Fruit fly (Drosophila melanogaster) whole organism, embryonic: ENCODE results near the gene CG46309.

Source experiments
- Antp ChIP-seq: fragments of 200-800 bp; sonication (Bioruptor generic); optimal IDR thresholded peaks from 3 replicates; lab custom pipeline; 2016; ENCODE audit warnings: missing biosample characterization, missing genetic modification characterization
- CG10209 ChIP-seq: fragments of 200-800 bp; sonication (Bioruptor generic); optimal IDR thresholded peaks from 3 replicates; lab custom pipeline; 2017; ENCODE audit warnings: missing biosample characterization, mild to moderate bottlenecking, missing genetic modification characterization, missing genetic modification reagents
- CG1024 ChIP-seq: fragments of 200-800 bp; sonication (Bioruptor generic); IDR thresholded peaks from 2 replicates; pipeline ENCODE4 v1.3.6; 2022; ENCODE audit warnings: missing biosample characterization, missing genetic modification characterization
- CG10979 ChIP-seq: fragments of 200-800 bp; sonication (Bioruptor generic); optimal IDR thresholded peaks from 2 replicates; lab custom pipeline; 2018; ENCODE audit warnings: missing biosample characterization, mild to moderate bottlenecking, missing genetic modification characterization, moderate library complexity
- CG12744 ChIP-seq: fragments of 200-800 bp; sonication (Bioruptor generic); optimal IDR thresholded peaks from 2 replicates; lab custom pipeline; 2016; ENCODE audit warnings: missing biosample characterization, missing genetic modification characterization
- CG12942 ChIP-seq: fragments of 200-800 bp; sonication (Bioruptor generic); optimal IDR thresholded peaks from 3 replicates; lab custom pipeline; 2016; ENCODE audit warnings: missing biosample characterization, missing genetic modification characterization
- CG13123 ChIP-seq: fragments of 200-800 bp; sonication (Bioruptor generic); optimal IDR thresholded peaks from 2 replicates; lab custom pipeline; 2016; ENCODE audit warnings: missing biosample characterization, missing genetic modification characterization
- CG17612 ChIP-seq: fragments of 200-800 bp; sonication (Bioruptor generic); IDR thresholded peaks from 2 replicates; pipeline ENCODE4 v1.3.6; 2022; ENCODE audit warnings: missing biosample characterization, missing genetic modification characterization
- CG18619 ChIP-seq: fragments of 200-800 bp; sonication (Bioruptor generic); optimal IDR thresholded peaks from 3 replicates; lab custom pipeline; 2017; ENCODE audit warnings: missing biosample characterization, mild to moderate bottlenecking, missing genetic modification characterization
- CG30431 ChIP-seq: fragments of 200-800 bp; sonication (Bioruptor generic); optimal IDR thresholded peaks from 2 replicates; lab custom pipeline; 2017; ENCODE audit warnings: missing biosample characterization, missing genetic modification characterization
- CG31441 ChIP-seq: fragments of 200-800 bp; sonication (Bioruptor generic); IDR thresholded peaks from 2 replicates; pipeline ENCODE4 v1.3.6; 2022; ENCODE audit warnings: missing biosample characterization, missing genetic modification characterization
- CG32767 ChIP-seq: fragments of 200-800 bp; sonication (Bioruptor generic); IDR thresholded peaks from 2 replicates; pipeline ENCODE4 v1.3.6; 2022; ENCODE audit warnings: missing biosample characterization, missing genetic modification characterization
- CG33557 ChIP-seq: fragments of 200-800 bp; sonication (Bioruptor generic); optimal IDR thresholded peaks from 2 replicates; lab custom pipeline; 2019; ENCODE audit warnings: missing biosample characterization, mild to moderate bottlenecking, missing genetic modification characterization, moderate library complexity
- CG4820 ChIP-seq: fragments of 200-800 bp; sonication (Bioruptor generic); optimal IDR thresholded peaks from 3 replicates; lab custom pipeline; 2016; ENCODE audit warnings: missing biosample characterization, missing genetic modification characterization
- CG5180 ChIP-seq: fragments of 200-800 bp; sonication (Bioruptor generic); optimal IDR thresholded peaks from 3 replicates; lab custom pipeline; 2017; ENCODE audit warnings: missing biosample characterization, missing genetic modification characterization, mild to moderate bottlenecking, moderate library complexity, missing genetic modification reagents
- CG8359 ChIP-seq: fragments of 200-800 bp; sonication (Bioruptor generic); optimal IDR thresholded peaks from 2 replicates; lab custom pipeline; 2017; ENCODE audit warnings: missing biosample characterization, mild to moderate bottlenecking, missing genetic modification characterization, borderline replicate concordance
- CG9932 ChIP-seq: fragments of 200-800 bp; sonication (Bioruptor generic); IDR thresholded peaks from 2 replicates; pipeline ENCODE4 v1.3.6; 2022; ENCODE audit warnings: missing biosample characterization, missing genetic modification characterization
- Deaf1 ChIP-seq: fragments of 200-800 bp; optimal IDR thresholded peaks from 3 replicates; lab custom pipeline; 2019; ENCODE audit warnings: missing biosample characterization, mild to moderate bottlenecking, missing genetic modification characterization, moderate library complexity
- Ets97D ChIP-seq: fragments of 200-800 bp; sonication (Bioruptor generic); optimal IDR thresholded peaks from 3 replicates; lab custom pipeline; 2016; ENCODE audit warnings: missing biosample characterization, missing genetic modification characterization
- H15 ChIP-seq: fragments of 200-800 bp; sonication (Bioruptor generic); IDR thresholded peaks from 3 replicates; pipeline ENCODE4 v1.3.6; 2022; ENCODE audit warnings: missing biosample characterization, missing genetic modification characterization
- Hand ChIP-seq: fragments of 200-800 bp; sonication (Bioruptor generic); optimal IDR thresholded peaks from 2 replicates; lab custom pipeline; 2017; ENCODE audit warnings: mild to moderate bottlenecking, missing biosample characterization, missing genetic modification reagents, missing genetic modification characterization
- Hey ChIP-seq: fragments of 200-800 bp; sonication (Bioruptor generic); optimal IDR thresholded peaks from 3 replicates; lab custom pipeline; 2018; ENCODE audit warnings: missing biosample characterization, mild to moderate bottlenecking, missing genetic modification characterization
- HmgD ChIP-seq: fragments of 200-800 bp; sonication (Bioruptor generic); optimal IDR thresholded peaks from 3 replicates; lab custom pipeline; 2016; ENCODE audit warnings: missing biosample characterization, missing genetic modification characterization
- Kr ChIP-seq: fragments of 200-800 bp; sonication (Bioruptor generic); optimal IDR thresholded peaks from 2 replicates; lab custom pipeline; 2017; ENCODE audit warnings: missing biosample characterization, mild to moderate bottlenecking, missing genetic modification characterization
- PHDP ChIP-seq: fragments of 200-800 bp; sonication (Bioruptor generic); optimal IDR thresholded peaks from 3 replicates; lab custom pipeline; 2018; ENCODE audit warnings: missing biosample characterization, mild to moderate bottlenecking, missing genetic modification characterization, moderate library complexity
- Six4 ChIP-seq: fragments of 200-800 bp; sonication (Bioruptor generic); optimal IDR thresholded peaks from 2 replicates; lab custom pipeline; 2016; ENCODE audit warnings: missing biosample characterization, missing genetic modification characterization
- Spps ChIP-seq: fragments of 200-800 bp; sonication (Bioruptor generic); optimal IDR thresholded peaks from 2 replicates; lab custom pipeline; 2018; ENCODE audit warnings: missing biosample characterization, mild to moderate bottlenecking, missing genetic modification characterization
- Sry-β ChIP-seq: fragments of 200-800 bp; sonication (Bioruptor generic); optimal IDR thresholded peaks from 2 replicates; lab custom pipeline; 2018; ENCODE audit warnings: missing biosample characterization, mild to moderate bottlenecking, missing genetic modification characterization, moderate library complexity
- Sry-δ ChIP-seq: fragments of 200-800 bp; sonication (Bioruptor generic); optimal IDR thresholded peaks from 2 replicates; lab custom pipeline; 2016; ENCODE audit warnings: missing biosample characterization, missing genetic modification characterization
- Tbp ChIP-seq: fragments of >200 bp; optimal IDR thresholded peaks from 2 replicates; lab custom pipeline; 2018; ENCODE audit warnings: missing biosample characterization, missing genetic modification characterization
- abd-A ChIP-seq: fragments of 200-800 bp; sonication (Bioruptor generic); optimal IDR thresholded peaks from 3 replicates; lab custom pipeline; 2019; ENCODE audit warnings: missing biosample characterization, mild to moderate bottlenecking, missing genetic modification characterization, moderate library complexity
- bbx ChIP-seq: fragments of 200-800 bp; sonication (Bioruptor generic); IDR thresholded peaks from 2 replicates; pipeline ENCODE4 v1.3.6; 2022; ENCODE audit warnings: missing biosample characterization, missing genetic modification characterization; ENCODE audit not compliant: partially characterized antibody
- chif ChIP-seq, 2 experiments: fragments of 200-800 bp; sonication (Bioruptor generic); optimal IDR thresholded peaks; 3 replicates each; lab custom pipeline; 2016; ENCODE audit warnings: missing biosample characterization in 2 of 2, missing genetic modification characterization in 2 of 2
- dimm ChIP-seq: fragments of 200-800 bp; sonication (Bioruptor generic); IDR thresholded peaks from 2 replicates; pipeline ENCODE4 v1.3.6; 2022; ENCODE audit warnings: missing biosample characterization, missing genetic modification characterization
- dmrt11E ChIP-seq: fragments of 200-800 bp; sonication (Bioruptor generic); optimal IDR thresholded peaks from 3 replicates; lab custom pipeline; 2018; ENCODE audit warnings: missing biosample characterization, mild to moderate bottlenecking, missing genetic modification characterization, moderate library complexity
- dmrt99B ChIP-seq: fragments of 200-800 bp; sonication (Bioruptor generic); optimal IDR thresholded peaks from 2 replicates; lab custom pipeline; 2018; ENCODE audit warnings: missing biosample characterization, mild to moderate bottlenecking, missing genetic modification characterization, moderate library complexity
- emc ChIP-seq: fragments of 200-800 bp; sonication (Bioruptor generic); optimal IDR thresholded peaks from 2 replicates; lab custom pipeline; 2016; ENCODE audit warnings: missing biosample characterization, missing genetic modification characterization
- ewg ChIP-seq: fragments of 200-800 bp; sonication (Bioruptor generic); optimal IDR thresholded peaks from 3 replicates; lab custom pipeline; 2017; ENCODE audit warnings: mild to moderate bottlenecking, missing biosample characterization, missing genetic modification reagents, missing genetic modification characterization
- gcm2 ChIP-seq: fragments of 200-800 bp; sonication (Bioruptor generic); optimal IDR thresholded peaks from 2 replicates; lab custom pipeline; 2016; ENCODE audit warnings: missing biosample characterization, missing genetic modification characterization
- h ChIP-seq: fragments of >200 bp; optimal IDR thresholded peaks from 2 replicates; lab custom pipeline; 2017
- insv ChIP-seq, 2 experiments: fragments of 200-800 bp; sonication (Bioruptor generic); optimal IDR thresholded peaks; 3 replicates each; lab custom pipeline; 2016 to 2018; ENCODE audit warnings: missing biosample characterization in 2 of 2, missing genetic modification characterization in 2 of 2
- inv ChIP-seq: fragments of 200-800 bp; sonication (Bioruptor generic); IDR thresholded peaks from 2 replicates; pipeline ENCODE4 v1.3.6; 2022; ENCODE audit warnings: missing biosample characterization, missing genetic modification characterization; ENCODE audit not compliant: partially characterized antibody
- lbe ChIP-seq: fragments of 200-800 bp; sonication (Bioruptor generic); optimal IDR thresholded peaks from 2 replicates; lab custom pipeline; 2016; ENCODE audit warnings: missing biosample characterization, mild to moderate bottlenecking, missing genetic modification characterization
- pho ChIP-seq: fragments of 200-800 bp; sonication (Bioruptor generic); optimal IDR thresholded peaks from 2 replicates; lab custom pipeline; 2016; ENCODE audit warnings: missing biosample characterization, missing genetic modification characterization
- slbo ChIP-seq: fragments of 200-800 bp; sonication (Bioruptor generic); IDR thresholded peaks from 2 replicates; pipeline ENCODE4 v1.3.6; 2022; ENCODE audit warnings: missing biosample characterization, missing genetic modification characterization
- tin ChIP-seq: fragments of 200-800 bp; sonication (Bioruptor generic); optimal IDR thresholded peaks from 3 replicates; lab custom pipeline; 2016; ENCODE audit warnings: missing biosample characterization, missing genetic modification characterization
- tup ChIP-seq: fragments of 200-800 bp; sonication (Bioruptor generic); optimal IDR thresholded peaks from 2 replicates; lab custom pipeline; 2016; ENCODE audit warnings: missing biosample characterization, mild to moderate bottlenecking, missing genetic modification characterization, moderate library complexity
- zen ChIP-seq: fragments of 200-800 bp; sonication (Bioruptor generic); optimal IDR thresholded peaks from 3 replicates; lab custom pipeline; 2018; ENCODE audit warnings: missing biosample characterization, mild to moderate bottlenecking, missing genetic modification characterization, moderate library complexity
- zen2 ChIP-seq: fragments of 200-800 bp; sonication (Bioruptor generic); IDR thresholded peaks from 3 replicates; pipeline ENCODE4 v1.3.6; 2022; ENCODE audit warnings: missing biosample characterization, missing genetic modification characterization; ENCODE audit not compliant: partially characterized antibody

Gene CG46309

dm6 chr2L:16269232-16270134 is 17.9 kb upstream of the CG46309 start (continued):
- TF ChIP-seq CG32767 (GFP tag; lab: Robert Waterston, UW) (no peak), tup (no peak), inv (GFP tag; lab: Robert Waterston, UW) (no peak), CG8359 (GFP tag; lab: Kevin White, UChicago) (peak; percentile 47), insv (GFP tag; optimal IDR thresholded peaks at IDR 0.05; lab: Kevin White, UChicago) (peak; percentile 99 to 100), h (no peak), CG13123 (no peak), chif (GFP tag; optimal IDR thresholded peaks at IDR 0.05; lab: Kevin White, UChicago) (no peak), CG5180 (GFP tag; lab: Kevin White, UChicago) (peak; percentile 98), Six4 (GFP tag; lab: Kevin White, UChicago) (peak; percentile 21), Ets97D (GFP tag; lab: Kevin White, UChicago) (peak; percentile 98), Sry-δ (GFP tag; lab: Kevin White, UChicago) (no peak), Hey (tag; lab: Kevin White, UChicago) (peak; percentile 83), H15 (GFP tag; lab: Robert Waterston, UW) (no peak), pho (peak; percentile 29), dmrt11E (no peak), gcm2 (GFP tag; lab: Kevin White, UChicago) (peak; percentile 16), CG1024 (GFP tag; lab: Robert Waterston, UW) (no peak), CG30431 (GFP tag; lab: Kevin White, UChicago) (no peak), CG10979 (tag; lab: Kevin White, UChicago) (peak; percentile 36), zen (tag; lab: Kevin White, UChicago) (no peak), CG9932 (GFP tag; lab: Robert Waterston, UW) (no peak), tin (no peak), Spps (tag; lab: Kevin White, UChicago) (no peak), bbx (GFP tag; lab: Robert Waterston, UW) (no peak), slbo (GFP tag; lab: Robert Waterston, UW) (no peak), CG10209 (GFP tag; lab: Kevin White, UChicago) (peak; percentile 41), PHDP (peak; percentile 76), HmgD (GFP tag; lab: Kevin White, UChicago) (peak; percentile 45), Sry-β (GFP tag; lab: Kevin White, UChicago) (peak; percentile 52), CG4820 (GFP tag; lab: Kevin White, UChicago) (no peak), emc (GFP tag; lab: Kevin White, UChicago) (no peak), Tbp (no peak), CG18619 (GFP tag; lab: Kevin White, UChicago) (peak; percentile 39), CG33557 (GFP tag; lab: Kevin White, UChicago) (peak; percentile 56), ewg (GFP tag; lab: Kevin White, UChicago) (peak; percentile 12), abd-A (tag; lab: Kevin White, UChicago) (peak; percentile 94), dimm (no peak), Kr (peak; percentile 12), CG31441 (GFP tag; lab: Robert Waterston, UW) (no peak), CG17612 (no peak), CG12744 (no peak), Antp (no peak), zen2 (GFP tag; lab: Robert Waterston, UW) (no peak), dmrt99B (tag; lab: Kevin White, UChicago) (peak; percentile 60), lbe (GFP tag; lab: Kevin White, UChicago) (peak; percentile 85), Hand (GFP tag; lab: Kevin White, UChicago) (peak; percentile 93), Deaf1 (tag; lab: Kevin White, UChicago) (peak; percentile 73), CG12942 (GFP tag; lab: Kevin White, UChicago) (no peak)
